Worm (Caenorhabditis elegans) whole organism, L1 larva: ENCODE measurements around the gene hum-5.
A peak's percentile ranks its signal among the peaks of the same experiment; 100 is the strongest.

ENCODE experiments used
- C16A3.4 ChIP-seq: fragments of 150-350 bp; optimal IDR thresholded peaks from 2 replicates; lab custom pipeline; 2014; ENCODE audit warnings: missing biosample characterization, missing genetic modification characterization
- ceh-8 ChIP-seq: fragments of 200-800 bp; sonication (Bioruptor generic); optimal IDR thresholded peaks from 2 replicates; lab custom pipeline; 2018; ENCODE audit warnings: mild to moderate bottlenecking, missing genetic modification characterization, moderate library complexity, missing compliant biosample characterization
- ceh-82 ChIP-seq, 3 experiments: fragments of 150-350 bp in 1 of 3; sonication (generic microtip) in 2 of 3; optimal IDR thresholded peaks; 2 replicates each; lab custom pipeline; 2014 to 2017; ENCODE audit warnings: missing biosample characterization in 3 of 3, missing genetic modification characterization in 3 of 3
- dsc-1 ChIP-seq: sonication (generic microtip); optimal IDR thresholded peaks from 2 replicates; lab custom pipeline; 2016; ENCODE audit warnings: mild to moderate bottlenecking, missing genetic modification characterization, missing compliant biosample characterization
- fkh-8 ChIP-seq: sonication (generic microtip); optimal IDR thresholded peaks from 2 replicates; lab custom pipeline; 2016; ENCODE audit warnings: mild to moderate bottlenecking, missing genetic modification characterization, missing compliant biosample characterization
- isw-1 ChIP-seq: fragments of 200-800 bp; sonication (Bioruptor generic); IDR thresholded peaks from 2 replicates; pipeline ENCODE4 v1.3.6; 2022; ENCODE audit warnings: missing genetic modification characterization, missing compliant biosample characterization
- mep-1 ChIP-seq: fragments of 150-350 bp; optimal IDR thresholded peaks from 2 replicates; lab custom pipeline; 2014; ENCODE audit warnings: missing biosample characterization, missing genetic modification characterization
- nhr-11 ChIP-seq: fragments of 150-350 bp; optimal IDR thresholded peaks from 2 replicates; lab custom pipeline; 2014; ENCODE audit warnings: missing biosample characterization, missing genetic modification characterization
- nhr-47 ChIP-seq: sonication (generic microtip); optimal IDR thresholded peaks from 2 replicates; lab custom pipeline; 2016; ENCODE audit warnings: mild to moderate bottlenecking, missing genetic modification characterization, moderate library complexity, missing compliant biosample characterization
- nhr-71 ChIP-seq: sonication (generic microtip); optimal IDR thresholded peaks from 2 replicates; lab custom pipeline; 2016; ENCODE audit warnings: mild to moderate bottlenecking, missing genetic modification characterization, moderate library complexity, missing compliant biosample characterization
- pax-3 ChIP-seq: fragments of 200-800 bp; sonication (Bioruptor generic); optimal IDR thresholded peaks from 2 replicates; lab custom pipeline; 2018; ENCODE audit warnings: mild to moderate bottlenecking, missing genetic modification characterization, moderate library complexity, missing compliant biosample characterization

Gene hum-5

ce11 chrIII:3979980-3980631 is 56.5 kb downstream of the hum-5 start (continued):
- TF ChIP-seq C16A3.4 (tag; lab: Kevin White, UChicago) (peak; percentile 13), fkh-8 (tag; lab: Kevin White, UChicago) (peak; percentile 54), nhr-11 (tag; lab: Kevin White, UChicago) (no peak), ceh-82 (tag; optimal IDR thresholded peaks at IDR 0.05; lab: Kevin White, UChicago) (peak in 2 of 3 experiments; percentile 21 to 71), nhr-47 (tag; lab: Kevin White, UChicago) (peak; percentile 59), mep-1 (tag; lab: Kevin White, UChicago) (peak; percentile 68), dsc-1 (tag; lab: Kevin White, UChicago) (peak; percentile 49), ceh-8 (GFP tag; lab: Kevin White, UChicago) (no peak), nhr-71 (tag; lab: Kevin White, UChicago) (peak; percentile 81), pax-3 (no peak), isw-1 (GFP tag; lab: Robert Waterston, UW) (no peak)
